Worm (Caenorhabditis elegans) whole organism, early embryonic: Measurements from ENCODE around the gene symk-1.

Experiments used
- B0310.2 ChIP-seq: sonication (generic microtip); optimal IDR thresholded peaks from 2 replicates; lab custom pipeline; 2016; ENCODE audit warnings: mild to moderate bottlenecking, missing genetic modification characterization, missing compliant biosample characterization
- F13C5.2 ChIP-seq: sonication (generic microtip); optimal IDR thresholded peaks from 2 replicates; lab custom pipeline; 2017; ENCODE audit warnings: mild to moderate bottlenecking, missing genetic modification characterization, inconsistent platforms, missing compliant biosample characterization
- aly-1 ChIP-seq: sonication (generic microtip); optimal IDR thresholded peaks from 2 replicates; lab custom pipeline; 2016; ENCODE audit warnings: missing genetic modification characterization, missing compliant biosample characterization
- ama-1 ChIP-seq: fragments of 150-350 bp; optimal IDR thresholded peaks from 2 replicates; lab custom pipeline; 2014
- ceh-36 ChIP-seq: sonication (generic microtip); optimal IDR thresholded peaks from 2 replicates; lab custom pipeline; 2016; ENCODE audit warnings: missing genetic modification characterization, inconsistent platforms, missing compliant biosample characterization
- flt-1 ChIP-seq: fragments of 200-800 bp; sonication (Bioruptor generic); IDR thresholded peaks from 2 replicates; pipeline ENCODE4 v1.3.6; 2022; ENCODE audit warnings: missing genetic modification characterization, missing compliant biosample characterization
- hmbx-1 ChIP-seq: sonication (generic microtip); optimal IDR thresholded peaks from 2 replicates; lab custom pipeline; 2016; ENCODE audit warnings: mild to moderate bottlenecking, missing genetic modification characterization, missing compliant biosample characterization
- hnd-1 ChIP-seq: sonication (generic microtip); optimal IDR thresholded peaks from 2 replicates; lab custom pipeline; 2016; ENCODE audit warnings: missing genetic modification characterization, missing compliant biosample characterization
- scrt-1 ChIP-seq: fragments of 200-800 bp; sonication (Bioruptor generic); IDR thresholded peaks from 2 replicates; pipeline ENCODE4 v1.3.6; 2022; ENCODE audit warnings: missing genetic modification characterization, missing compliant biosample characterization
- sea-1 ChIP-seq: fragments of 200-800 bp; sonication (Bioruptor generic); conservative IDR thresholded peaks from 2 replicates; pipeline ENCODE4 v1.3.6; 2022; ENCODE audit warnings: missing genetic modification characterization, missing compliant biosample characterization
- tra-4 ChIP-seq: sonication (generic microtip); optimal IDR thresholded peaks from 2 replicates; lab custom pipeline; 2017; ENCODE audit warnings: missing genetic modification characterization, missing compliant biosample characterization

DNA sequence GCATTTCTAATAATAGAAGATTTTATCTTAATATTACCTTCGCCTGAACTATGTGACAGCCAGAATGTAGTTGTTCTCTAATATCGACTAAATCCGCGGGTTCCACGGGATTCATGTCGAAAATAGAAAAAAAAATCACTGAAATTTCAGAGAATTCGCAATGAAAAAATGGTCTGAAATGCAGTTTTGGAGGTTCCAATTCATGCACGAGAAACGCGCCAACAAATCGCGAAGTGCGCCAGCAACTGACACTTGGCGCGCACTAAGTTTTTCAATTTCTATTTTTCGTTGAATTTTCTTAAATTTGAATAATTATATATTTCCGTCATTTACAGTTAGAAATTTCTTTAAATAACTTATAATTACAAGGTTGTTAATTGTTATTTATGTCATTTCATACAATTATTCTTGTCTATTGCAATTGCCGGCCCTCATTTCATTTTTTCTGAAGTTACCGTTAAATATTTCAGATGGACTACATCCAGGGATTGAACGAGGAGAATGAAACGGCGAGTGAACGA, at the start of gene symk-1, which contains the start of gene F25G6.9:
- TF ChIP-seq aly-1 (tag; lab: Kevin White, UChicago), result no peak
- no peak for TF ChIP-seq sea-1 (GFP tag; lab: Robert Waterston, UW)
- no peak for TF ChIP-seq ceh-36 (tag; lab: Kevin White, UChicago)
- no peak for TF ChIP-seq hnd-1
- no peak for TF ChIP-seq hmbx-1
- TF ChIP-seq B0310.2, result no peak
- no peak for TF ChIP-seq F13C5.2 (tag; lab: Kevin White, UChicago)
- no peak for TF ChIP-seq ama-1 (lab: Kevin White, UChicago)
- TF ChIP-seq scrt-1, result no peak
- TF ChIP-seq tra-4 (tag; lab: Kevin White, UChicago), result no peak
- TF ChIP-seq flt-1 (GFP tag; lab: Robert Waterston, UW), result no peak
